Worm (Caenorhabditis elegans): ENCODE measurements around the gene hlh-12.

ce11 chrIV:8450534-8450933 is 28.7 kb downstream of the hlh-12 start:
- TF ChIP-seq elt-2 (tag; optimal IDR thresholded peaks at IDR 0.05) (peak; percentile 94), tbx-2 (tag; optimal IDR thresholded peaks at IDR 0.05) (no peak), ztf-4 (tag; optimal IDR thresholded peaks at IDR 0.05) (no peak)

All from whole organism, L3 larva.